Fruit fly (Drosophila melanogaster) whole organism, embryonic: ENCODE results near the gene CG42305.

ENCODE experiments used
- Adf1 ChIP-seq: fragments of 200-800 bp; sonication (Bioruptor generic); IDR thresholded peaks from 2 replicates; pipeline ENCODE4 v1.3.6; 2022; ENCODE audit warnings: missing biosample characterization, missing genetic modification characterization
- Atf3 ChIP-seq: fragments of 200-800 bp; sonication (Bioruptor generic); optimal IDR thresholded peaks from 3 replicates; lab custom pipeline; 2016; ENCODE audit warnings: missing biosample characterization, missing genetic modification characterization
- CG1233 ChIP-seq: fragments of 200-800 bp; sonication (Bioruptor generic); optimal IDR thresholded peaks from 4 replicates; lab custom pipeline; 2018; ENCODE audit warnings: missing biosample characterization, mild to moderate bottlenecking, missing genetic modification characterization
- CG15269 ChIP-seq: fragments of 200-800 bp; sonication (Bioruptor generic); optimal IDR thresholded peaks from 2 replicates; lab custom pipeline; 2018; ENCODE audit warnings: missing biosample characterization, mild to moderate bottlenecking, missing genetic modification characterization, moderate library complexity
- CG15479 ChIP-seq: fragments of 200-800 bp; sonication (Bioruptor generic); optimal IDR thresholded peaks from 3 replicates; lab custom pipeline; 2019; ENCODE audit warnings: missing biosample characterization, mild to moderate bottlenecking, missing genetic modification characterization, moderate library complexity
- CG15514 ChIP-seq: fragments of 200-800 bp; sonication (Bioruptor generic); optimal IDR thresholded peaks from 3 replicates; lab custom pipeline; 2017; ENCODE audit warnings: missing biosample characterization, missing genetic modification characterization, mild to moderate bottlenecking, moderate library complexity, missing genetic modification reagents
- CG18764 ChIP-seq: fragments of 200-800 bp; sonication (Bioruptor generic); optimal IDR thresholded peaks from 3 replicates; lab custom pipeline; 2016; ENCODE audit warnings: missing biosample characterization, missing genetic modification characterization
- CG32532 ChIP-seq: fragments of 200-800 bp; sonication (Bioruptor generic); IDR thresholded peaks from 2 replicates; pipeline ENCODE4 v1.3.6; 2022; ENCODE audit warnings: missing biosample characterization, missing genetic modification characterization
- CG4404 ChIP-seq: fragments of 200-800 bp; sonication (Bioruptor generic); IDR thresholded peaks from 2 replicates; pipeline ENCODE4 v1.3.6; 2022; ENCODE audit warnings: missing biosample characterization, missing genetic modification characterization
- CG4820 ChIP-seq: fragments of 200-800 bp; sonication (Bioruptor generic); optimal IDR thresholded peaks from 3 replicates; lab custom pipeline; 2016; ENCODE audit warnings: missing biosample characterization, missing genetic modification characterization
- CG6254 ChIP-seq: fragments of 200-800 bp; sonication (Bioruptor generic); optimal IDR thresholded peaks from 3 replicates; lab custom pipeline; 2017; ENCODE audit warnings: mild to moderate bottlenecking, missing biosample characterization, missing genetic modification reagents, missing genetic modification characterization
- CG7372 ChIP-seq: fragments of 200-800 bp; sonication (Bioruptor generic); IDR thresholded peaks from 2 replicates; pipeline ENCODE4 v1.3.6; 2022; ENCODE audit warnings: missing biosample characterization, missing genetic modification characterization
- CG7786 ChIP-seq: fragments of 200-800 bp; sonication (Bioruptor generic); optimal IDR thresholded peaks from 2 replicates; lab custom pipeline; 2016; ENCODE audit warnings: missing biosample characterization, missing genetic modification characterization
- CG8359 ChIP-seq: fragments of 200-800 bp; sonication (Bioruptor generic); optimal IDR thresholded peaks from 2 replicates; lab custom pipeline; 2017; ENCODE audit warnings: missing biosample characterization, mild to moderate bottlenecking, missing genetic modification characterization, borderline replicate concordance
- CG9609 ChIP-seq: fragments of 200-800 bp; sonication (Bioruptor generic); optimal IDR thresholded peaks from 3 replicates; lab custom pipeline; 2016; ENCODE audit warnings: missing biosample characterization, missing genetic modification characterization
- D ChIP-seq, 2 experiments: fragments of 200-800 bp in 1 of 2; fragments of >200 bp in 1 of 2; sonication (Bioruptor generic) in 1 of 2; optimal IDR thresholded peaks; 2 replicates in 1 of 2; 3 replicates in 1 of 2; lab custom pipeline; 2017; ENCODE audit warnings: mild to moderate bottlenecking in 1 of 2, missing biosample characterization in 1 of 2, missing genetic modification characterization in 1 of 2, missing genetic modification reagents in 1 of 2
- Deaf1 ChIP-seq: fragments of 200-800 bp; optimal IDR thresholded peaks from 3 replicates; lab custom pipeline; 2019; ENCODE audit warnings: missing biosample characterization, mild to moderate bottlenecking, missing genetic modification characterization, moderate library complexity
- Dip3 ChIP-seq: fragments of 200-800 bp; sonication (Bioruptor generic); optimal IDR thresholded peaks from 3 replicates; lab custom pipeline; 2016; ENCODE audit warnings: missing biosample characterization, missing genetic modification characterization
- E2f2 ChIP-seq: fragments of 200-800 bp; sonication (Bioruptor generic); IDR thresholded peaks from 2 replicates; pipeline ENCODE4 v1.3.6; 2022; ENCODE audit warnings: missing biosample characterization, missing genetic modification characterization
- Jarid2 ChIP-seq: fragments of 200-800 bp; sonication (Bioruptor generic); optimal IDR thresholded peaks from 3 replicates; lab custom pipeline; 2017; ENCODE audit warnings: mild to moderate bottlenecking, missing biosample characterization, missing genetic modification reagents, missing genetic modification characterization
- Mad ChIP-seq: fragments of 200-800 bp; sonication (Bioruptor generic); optimal IDR thresholded peaks from 2 replicates; lab custom pipeline; 2016; ENCODE audit warnings: missing biosample characterization, missing genetic modification characterization
- Med ChIP-seq: fragments of 200-800 bp; sonication (Bioruptor generic); peaks from one replicate; lab custom pipeline; 2016; ENCODE audit warnings: missing biosample characterization, missing genetic modification characterization, mild to moderate bottlenecking, inconsistent platforms, moderate library complexity
- Ptx1 ChIP-seq: fragments of 200-800 bp; sonication (Bioruptor generic); IDR thresholded peaks from 2 replicates; pipeline ENCODE4 v1.3.6; 2022; ENCODE audit warnings: missing biosample characterization, missing genetic modification characterization
- ab ChIP-seq: fragments of 200-800 bp; sonication (Bioruptor generic); optimal IDR thresholded peaks from 2 replicates; lab custom pipeline; 2016; ENCODE audit warnings: missing biosample characterization, missing genetic modification characterization
- ase ChIP-seq: fragments of 200-800 bp; sonication (Bioruptor generic); IDR thresholded peaks from 3 replicates; pipeline ENCODE4 v1.3.6; 2022; ENCODE audit warnings: missing biosample characterization, missing genetic modification characterization
- bab2 ChIP-seq: fragments of 200-800 bp; sonication (Bioruptor generic); optimal IDR thresholded peaks from 2 replicates; lab custom pipeline; 2016; ENCODE audit warnings: missing biosample characterization, missing genetic modification characterization
- chm ChIP-seq: fragments of 200-800 bp; sonication (Bioruptor generic); IDR thresholded peaks from 2 replicates; pipeline ENCODE4 v1.3.6; 2022; ENCODE audit warnings: missing biosample characterization, missing genetic modification characterization
- crol ChIP-seq: fragments of 200-800 bp; sonication (Bioruptor generic); IDR thresholded peaks from 2 replicates; pipeline ENCODE4 v1.3.6; 2022; ENCODE audit warnings: missing biosample characterization, missing genetic modification characterization
- exex ChIP-seq: fragments of 200-800 bp; sonication (Bioruptor generic); optimal IDR thresholded peaks from 4 replicates; lab custom pipeline; 2018; ENCODE audit warnings: missing biosample characterization, mild to moderate bottlenecking, missing genetic modification characterization, moderate library complexity
- fd102C ChIP-seq: fragments of 200-800 bp; sonication (Bioruptor generic); optimal IDR thresholded peaks from 2 replicates; lab custom pipeline; 2018; ENCODE audit warnings: missing biosample characterization, mild to moderate bottlenecking, missing genetic modification characterization, moderate library complexity
- mirr ChIP-seq: fragments of 200-800 bp; sonication (Bioruptor generic); optimal IDR thresholded peaks from 3 replicates; lab custom pipeline; 2018; ENCODE audit warnings: missing biosample characterization, mild to moderate bottlenecking, missing genetic modification characterization
- pb ChIP-seq: fragments of 200-800 bp; sonication (Bioruptor generic); optimal IDR thresholded peaks from 3 replicates; lab custom pipeline; 2016; ENCODE audit warnings: missing biosample characterization, missing genetic modification characterization
- sens ChIP-seq: fragments of 200-800 bp; sonication (Bioruptor generic); peaks from one replicate; lab custom pipeline; 2016; ENCODE audit warnings: missing biosample characterization, missing genetic modification characterization
- tll ChIP-seq, 2 experiments: fragments of 200-800 bp in 1 of 2; fragments of >200 bp in 1 of 2; sonication (Bioruptor generic) in 1 of 2; optimal IDR thresholded peaks; 2 replicates each; lab custom pipeline; 2017 to 2019; ENCODE audit warnings: missing biosample characterization in 2 of 2, missing genetic modification characterization in 2 of 2, mild to moderate bottlenecking in 1 of 2, moderate library complexity in 1 of 2
- vfl ChIP-seq: fragments of 200-800 bp; sonication (Bioruptor generic); optimal IDR thresholded peaks from 2 replicates; lab custom pipeline; 2016; ENCODE audit warnings: missing biosample characterization, missing genetic modification characterization
- zen ChIP-seq: fragments of 200-800 bp; sonication (Bioruptor generic); optimal IDR thresholded peaks from 3 replicates; lab custom pipeline; 2018; ENCODE audit warnings: missing biosample characterization, mild to moderate bottlenecking, missing genetic modification characterization, moderate library complexity

The CG42305 gene

DNA sequence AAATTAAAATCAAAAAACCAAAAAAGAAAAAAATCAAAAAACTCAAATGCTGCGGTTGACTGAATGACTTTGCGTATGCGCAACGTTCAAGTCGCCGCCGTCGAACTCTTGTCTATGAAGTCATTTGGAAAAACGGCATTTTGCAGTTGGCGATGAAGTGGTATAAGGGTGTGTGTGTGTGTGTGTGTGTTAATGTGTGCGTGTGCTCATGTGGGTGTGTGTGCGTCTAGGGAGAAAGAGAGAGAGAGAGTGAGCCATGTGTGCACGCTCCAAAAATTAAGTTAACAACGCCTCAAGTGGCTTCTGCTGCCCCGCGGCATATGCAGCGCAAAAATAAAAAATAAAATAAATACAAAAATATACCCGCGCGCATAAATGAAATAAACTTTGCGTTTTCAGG, 35.0 kb upstream of the CG42305 start (continued):
- TF ChIP-seq CG7786 (GFP tag; lab: Kevin White, UChicago) (no peak), vfl (no peak), CG15514 (GFP tag; lab: Kevin White, UChicago) (no peak), E2f2 (no peak), CG4820 (GFP tag; lab: Kevin White, UChicago) (no peak), CG15269 (tag; lab: Kevin White, UChicago) (no peak), Med (GFP tag; lab: Kevin White, UChicago) (peak; percentile 1), Ptx1 (no peak), CG4404 (GFP tag; lab: Robert Waterston, UW) (no peak), CG8359 (no peak), CG6254 (GFP tag; lab: Kevin White, UChicago) (no peak), pb (no peak), Mad (no peak)

dm6 chr2L:18780911-18781545, 31.4 kb upstream of the CG42305 start:
- TF ChIP-seq CG15479 (GFP tag; lab: Kevin White, UChicago) (peak; percentile 61), tll (GFP tag; optimal IDR thresholded peaks at IDR 0.05; lab: Kevin White, UChicago) (peak in 1 of 2 experiments; percentile 80), zen (tag; lab: Kevin White, UChicago) (peak; percentile 44), mirr (GFP tag; lab: Kevin White, UChicago) (peak; percentile 75), CG18764 (GFP tag; lab: Kevin White, UChicago) (no peak), exex (tag; lab: Kevin White, UChicago) (peak; percentile 81), fd102C (GFP tag; lab: Kevin White, UChicago) (no peak), D (optimal IDR thresholded peaks at IDR 0.05; lab: Kevin White, UChicago) (peak; percentile 56), D (GFP tag; optimal IDR thresholded peaks at IDR 0.05; lab: Kevin White, UChicago) (no peak), CG9609 (GFP tag; lab: Kevin White, UChicago) (no peak), chm (GFP tag; lab: Robert Waterston, UW) (0 out of 2 replicates have a peak, but pooled peaks have one; percentile 34)

- TF ChIP-seq Deaf1 (peak; percentile 74), CG7372 (GFP tag; lab: Robert Waterston, UW) (peak; percentile 68), ab (GFP tag; lab: Kevin White, UChicago) (no peak), CG1233 (GFP tag; lab: Kevin White, UChicago) (no peak), sens (peak; percentile 64), CG15479 (GFP tag; lab: Kevin White, UChicago) (peak; percentile 27), crol (GFP tag; lab: Robert Waterston, UW) (peak; percentile 7; the same call in 1 of the 2 replicates), Dip3 (GFP tag; lab: Kevin White, UChicago) (no peak), Jarid2 (peak; percentile 58), ase (GFP tag; lab: Robert Waterston, UW) (no peak), CG32532 (GFP tag; lab: Robert Waterston, UW) (no peak), Atf3 (GFP tag; lab: Kevin White, UChicago) (no peak), bab2 (GFP tag; lab: Kevin White, UChicago) (no peak), Adf1 (GFP tag; lab: Robert Waterston, UW) (peak; percentile 61), Med (GFP tag; lab: Kevin White, UChicago) (peak; percentile 37)
Measured at dm6 chr2L:18782212-18782825, 30.1 kb upstream of the CG42305 start.
